Fruit fly (Drosophila melanogaster): ENCODE data around the gene CG1965.
A peak's percentile ranks its signal among the peaks of the same experiment; 100 is the strongest.

DNA sequence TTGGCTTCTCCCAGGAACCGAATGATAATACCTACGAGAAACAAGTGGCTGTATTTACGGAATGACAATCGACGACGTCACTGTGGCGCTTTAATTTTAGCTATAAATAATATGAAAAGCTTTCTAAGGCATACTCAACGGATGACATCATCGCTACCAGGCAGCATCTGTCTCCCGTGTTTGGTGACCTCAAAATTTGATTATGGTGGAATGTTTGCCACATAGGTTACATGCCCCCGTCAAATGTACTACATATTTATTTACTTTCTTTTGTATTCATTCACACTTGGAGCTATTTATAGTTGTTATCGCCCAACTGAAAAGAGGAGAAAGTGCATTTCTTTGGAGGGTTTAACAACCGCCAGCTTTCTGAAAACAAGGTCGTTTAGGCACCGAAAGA lies 934 bp upstream of the CG1965 start:
- TF ChIP-seq CG15710 (tag; optimal IDR thresholded peaks at IDR 0.05): no peak
- no peak for TF ChIP-seq Pif1A (GFP tag; optimal IDR thresholded peaks at IDR 0.05)
- no peak for TF ChIP-seq gl (tag; optimal IDR thresholded peaks at IDR 0.05)
- TF ChIP-seq Ets98B (GFP tag; IDR thresholded peaks at IDR 0.05): no peak
- TF ChIP-seq Pif1B (GFP tag; optimal IDR thresholded peaks at IDR 0.05): no peak
- peak; percentile 60 for TF ChIP-seq EcR (GFP tag; optimal IDR thresholded peaks at IDR 0.05)
